Fruit fly (Drosophila melanogaster) whole organism, embryonic: ENCODE results near the gene CanB.
A peak's percentile ranks its signal among the peaks of the same experiment; 100 is the strongest.

ENCODE experiments used
- CG10147 ChIP-seq: fragments of 200-800 bp; sonication (Bioruptor generic); optimal IDR thresholded peaks from 2 replicates; lab custom pipeline; 2019; ENCODE audit warnings: missing biosample characterization, mild to moderate bottlenecking, missing genetic modification characterization, moderate library complexity
- CG1024 ChIP-seq: fragments of 200-800 bp; sonication (Bioruptor generic); IDR thresholded peaks from 2 replicates; pipeline ENCODE4 v1.3.6; 2022; ENCODE audit warnings: missing biosample characterization, missing genetic modification characterization
- CG10321 ChIP-seq: fragments of 200-800 bp; sonication (Bioruptor generic); IDR thresholded peaks from 2 replicates; pipeline ENCODE4 v1.3.6; 2022; ENCODE audit warnings: missing biosample characterization, missing genetic modification characterization
- CG10654 ChIP-seq: fragments of 200-800 bp; sonication (Bioruptor generic); optimal IDR thresholded peaks from 2 replicates; lab custom pipeline; 2016; ENCODE audit warnings: missing biosample characterization, missing genetic modification characterization
- CG11456 ChIP-seq: fragments of 200-800 bp; sonication (Bioruptor generic); IDR thresholded peaks from 3 replicates; pipeline ENCODE4 v1.3.6; 2022; ENCODE audit warnings: missing biosample characterization, missing genetic modification characterization
- CG12071 ChIP-seq: fragments of 200-800 bp; sonication (Bioruptor generic); optimal IDR thresholded peaks from 3 replicates; lab custom pipeline; 2018; ENCODE audit warnings: missing biosample characterization, mild to moderate bottlenecking, missing genetic modification characterization
- CG13624 ChIP-seq: fragments of 200-800 bp; sonication (Bioruptor generic); optimal IDR thresholded peaks from 2 replicates; lab custom pipeline; 2016; ENCODE audit warnings: missing biosample characterization, missing genetic modification characterization
- CG14860 ChIP-seq: fragments of 200-800 bp; sonication (Bioruptor generic); IDR thresholded peaks from 3 replicates; pipeline ENCODE4 v1.3.6; 2022; ENCODE audit warnings: missing biosample characterization, missing genetic modification characterization; ENCODE audit not compliant: partially characterized antibody
- CG17186 ChIP-seq: fragments of 200-800 bp; sonication (Bioruptor generic); optimal IDR thresholded peaks from 3 replicates; lab custom pipeline; 2017; ENCODE audit warnings: missing biosample characterization, missing genetic modification reagents, missing genetic modification characterization
- CG1792 ChIP-seq: fragments of 200-800 bp; sonication (Bioruptor generic); optimal IDR thresholded peaks from 2 replicates; lab custom pipeline; 2016; ENCODE audit warnings: missing biosample characterization, missing genetic modification characterization
- CG2120 ChIP-seq: fragments of 200-800 bp; sonication (Bioruptor generic); optimal IDR thresholded peaks from 3 replicates; lab custom pipeline; 2016; ENCODE audit warnings: missing biosample characterization, missing genetic modification characterization
- CG2129 ChIP-seq: fragments of 200-800 bp; sonication (Bioruptor generic); IDR thresholded peaks from 2 replicates; pipeline ENCODE4 v1.3.6; 2022; ENCODE audit warnings: missing biosample characterization, missing genetic modification characterization; ENCODE audit not compliant: partially characterized antibody
- CG2712 ChIP-seq: fragments of 200-800 bp; optimal IDR thresholded peaks from 3 replicates; lab custom pipeline; 2019; ENCODE audit warnings: missing biosample characterization, mild to moderate bottlenecking, missing genetic modification characterization, moderate library complexity
- CG30403 ChIP-seq: fragments of 200-800 bp; sonication (Bioruptor generic); optimal IDR thresholded peaks from 3 replicates; lab custom pipeline; 2016; ENCODE audit warnings: missing biosample characterization, missing genetic modification characterization
- CG31388 ChIP-seq: fragments of 200-800 bp; sonication (Bioruptor generic); optimal IDR thresholded peaks from 2 replicates; lab custom pipeline; 2016; ENCODE audit warnings: missing biosample characterization, missing genetic modification characterization
- CG4328 ChIP-seq: fragments of 200-800 bp; sonication (Bioruptor generic); optimal IDR thresholded peaks from 3 replicates; lab custom pipeline; 2017; ENCODE audit warnings: missing biosample characterization, missing genetic modification reagents, missing genetic modification characterization
- CG5180 ChIP-seq: fragments of 200-800 bp; sonication (Bioruptor generic); optimal IDR thresholded peaks from 3 replicates; lab custom pipeline; 2017; ENCODE audit warnings: missing biosample characterization, missing genetic modification characterization, mild to moderate bottlenecking, moderate library complexity, missing genetic modification reagents
- CG6765 ChIP-seq: fragments of 200-800 bp; sonication (Bioruptor generic); optimal IDR thresholded peaks from 3 replicates; lab custom pipeline; 2017; ENCODE audit warnings: missing biosample characterization, mild to moderate bottlenecking, missing genetic modification characterization
- CG8765 ChIP-seq: fragments of 200-800 bp; sonication (Bioruptor generic); IDR thresholded peaks from 2 replicates; pipeline ENCODE4 v1.3.6; 2022; ENCODE audit warnings: missing biosample characterization, missing genetic modification characterization
- CG9817 ChIP-seq: fragments of 200-800 bp; sonication (Bioruptor generic); optimal IDR thresholded peaks from 2 replicates; lab custom pipeline; 2018; ENCODE audit warnings: missing biosample characterization, mild to moderate bottlenecking, missing genetic modification characterization, moderate library complexity
- Chrac-16 ChIP-seq: fragments of 200-800 bp; sonication (Bioruptor generic); optimal IDR thresholded peaks from 3 replicates; lab custom pipeline; 2016; ENCODE audit warnings: missing biosample characterization, missing genetic modification characterization
- Fer2 ChIP-seq: fragments of 200-800 bp; sonication (Bioruptor generic); optimal IDR thresholded peaks from 2 replicates; lab custom pipeline; 2018; ENCODE audit warnings: missing biosample characterization, mild to moderate bottlenecking, missing genetic modification characterization, moderate library complexity
- HLH54F ChIP-seq: fragments of 200-800 bp; sonication (Bioruptor generic); optimal IDR thresholded peaks from 3 replicates; lab custom pipeline; 2016; ENCODE audit warnings: missing biosample characterization, missing genetic modification characterization
- Hmx ChIP-seq: fragments of 200-800 bp; sonication (Bioruptor generic); optimal IDR thresholded peaks from 2 replicates; lab custom pipeline; 2016; ENCODE audit warnings: missing biosample characterization, missing genetic modification characterization
- Hr39 ChIP-seq: fragments of >200 bp; optimal IDR thresholded peaks from 2 replicates; lab custom pipeline; 2017
- Hr78 ChIP-seq, 2 experiments: fragments of 200-800 bp in 1 of 2; fragments of >200 bp in 1 of 2; sonication (Bioruptor generic) in 1 of 2; optimal IDR thresholded peaks; 2 replicates each; lab custom pipeline; 2017 to 2019; ENCODE audit warnings: missing biosample characterization in 2 of 2, missing genetic modification characterization in 2 of 2, mild to moderate bottlenecking in 1 of 2, moderate library complexity in 1 of 2
- Ptx1 ChIP-seq: fragments of 200-800 bp; sonication (Bioruptor generic); IDR thresholded peaks from 2 replicates; pipeline ENCODE4 v1.3.6; 2022; ENCODE audit warnings: missing biosample characterization, missing genetic modification characterization
- Taf1 ChIP-seq: fragments of 200-800 bp; sonication (Bioruptor generic); IDR thresholded peaks from 2 replicates; pipeline ENCODE4 v1.3.6; 2022; ENCODE audit warnings: missing biosample characterization, missing genetic modification characterization
- ac ChIP-seq: fragments of 200-800 bp; sonication (Bioruptor generic); optimal IDR thresholded peaks from 3 replicates; lab custom pipeline; 2017; ENCODE audit warnings: missing biosample characterization, mild to moderate bottlenecking, missing genetic modification characterization
- bab2 ChIP-seq: fragments of 200-800 bp; sonication (Bioruptor generic); optimal IDR thresholded peaks from 2 replicates; lab custom pipeline; 2016; ENCODE audit warnings: missing biosample characterization, missing genetic modification characterization
- bigmax ChIP-seq: fragments of 200-800 bp; sonication (Bioruptor generic); optimal IDR thresholded peaks from 2 replicates; lab custom pipeline; 2018; ENCODE audit warnings: missing biosample characterization, mild to moderate bottlenecking, missing genetic modification characterization
- cato ChIP-seq: fragments of 200-800 bp; sonication (Bioruptor generic); optimal IDR thresholded peaks from 2 replicates; lab custom pipeline; 2016; ENCODE audit warnings: missing biosample characterization, missing genetic modification characterization, borderline replicate concordance
- cg ChIP-seq: fragments of 200-800 bp; sonication (Bioruptor generic); optimal IDR thresholded peaks from 3 replicates; lab custom pipeline; 2019; ENCODE audit warnings: missing biosample characterization, mild to moderate bottlenecking, missing genetic modification characterization, moderate library complexity
- fd96Cb ChIP-seq: fragments of 200-800 bp; sonication (Bioruptor generic); optimal IDR thresholded peaks from 2 replicates; lab custom pipeline; 2018; ENCODE audit warnings: missing biosample characterization, mild to moderate bottlenecking, missing genetic modification characterization, moderate library complexity
- gcm ChIP-seq: fragments of 200-800 bp; sonication (Bioruptor generic); optimal IDR thresholded peaks from 2 replicates; lab custom pipeline; 2019; ENCODE audit warnings: missing biosample characterization, mild to moderate bottlenecking, missing genetic modification characterization, moderate library complexity
- hb ChIP-seq: fragments of 200-800 bp; sonication (Bioruptor generic); IDR thresholded peaks from 3 replicates; pipeline ENCODE4 v1.3.6; 2022; ENCODE audit warnings: missing biosample characterization, missing genetic modification characterization; ENCODE audit not compliant: partially characterized antibody
- lab ChIP-seq: fragments of 200-800 bp; sonication (Bioruptor generic); optimal IDR thresholded peaks from 3 replicates; lab custom pipeline; 2017; ENCODE audit warnings: missing biosample characterization, missing genetic modification characterization, mild to moderate bottlenecking, moderate library complexity, missing genetic modification reagents
- nmo ChIP-seq: fragments of 200-800 bp; sonication (Bioruptor generic); optimal IDR thresholded peaks from 2 replicates; lab custom pipeline; 2018; ENCODE audit warnings: missing biosample characterization, mild to moderate bottlenecking, missing genetic modification characterization, moderate library complexity
- pan ChIP-seq, 4 experiments: fragments of >200 bp in 3 of 4; fragments of 200-800 bp in 1 of 4; sonication (Bioruptor generic) in 1 of 4; optimal IDR thresholded peaks in 3 of 4; IDR thresholded peaks in 1 of 4; 2 replicates each; pipeline versions ENCODE4 v1.3.6 to Lab custom; 2017 to 2022; ENCODE audit warnings: missing biosample characterization in 2 of 4, missing genetic modification characterization in 2 of 4, mixed read lengths in 1 of 4
- run ChIP-seq: fragments of 200-800 bp; sonication (Bioruptor generic); optimal IDR thresholded peaks from 3 replicates; lab custom pipeline; 2018; ENCODE audit warnings: missing biosample characterization, mild to moderate bottlenecking, missing genetic modification characterization
- sc ChIP-seq, 3 experiments: fragments of >200 bp in 2 of 3; fragments of 200-800 bp in 1 of 3; sonication (Bioruptor generic) in 1 of 3; optimal IDR thresholded peaks; 2 replicates in 2 of 3; 3 replicates in 1 of 3; lab custom pipeline; 2017; ENCODE audit warnings: mild to moderate bottlenecking in 1 of 3, missing biosample characterization in 1 of 3, missing genetic modification characterization in 1 of 3, missing genetic modification reagents in 1 of 3
- sima ChIP-seq: fragments of 200-800 bp; sonication (Bioruptor generic); optimal IDR thresholded peaks from 2 replicates; lab custom pipeline; 2016; ENCODE audit warnings: missing biosample characterization, missing genetic modification characterization
- ssp ChIP-seq: fragments of 200-800 bp; sonication (Bioruptor generic); IDR thresholded peaks from 2 replicates; pipeline ENCODE4 v1.3.6; 2022; ENCODE audit warnings: missing biosample characterization, missing genetic modification characterization
- stwl ChIP-seq: fragments of 200-800 bp; sonication (Bioruptor generic); optimal IDR thresholded peaks from 3 replicates; lab custom pipeline; 2018; ENCODE audit warnings: missing biosample characterization, mild to moderate bottlenecking, missing genetic modification characterization, moderate library complexity
- tll ChIP-seq, 2 experiments: fragments of 200-800 bp in 1 of 2; fragments of >200 bp in 1 of 2; sonication (Bioruptor generic) in 1 of 2; optimal IDR thresholded peaks; 2 replicates each; lab custom pipeline; 2017 to 2019; ENCODE audit warnings: missing biosample characterization in 2 of 2, missing genetic modification characterization in 2 of 2, mild to moderate bottlenecking in 1 of 2, moderate library complexity in 1 of 2
- tna ChIP-seq: fragments of 200-800 bp; sonication (Bioruptor generic); IDR thresholded peaks from 2 replicates; pipeline ENCODE4 v1.3.6; 2022; ENCODE audit warnings: missing biosample characterization, missing genetic modification characterization; ENCODE audit not compliant: partially characterized antibody
- wek ChIP-seq: fragments of 200-800 bp; sonication (Bioruptor generic); optimal IDR thresholded peaks from 3 replicates; lab custom pipeline; 2018; ENCODE audit warnings: missing biosample characterization, mild to moderate bottlenecking, missing genetic modification characterization, moderate library complexity
- yki ChIP-seq: fragments of >200 bp; optimal IDR thresholded peaks from 3 replicates; lab custom pipeline; 2018

CanB gene

DNA sequence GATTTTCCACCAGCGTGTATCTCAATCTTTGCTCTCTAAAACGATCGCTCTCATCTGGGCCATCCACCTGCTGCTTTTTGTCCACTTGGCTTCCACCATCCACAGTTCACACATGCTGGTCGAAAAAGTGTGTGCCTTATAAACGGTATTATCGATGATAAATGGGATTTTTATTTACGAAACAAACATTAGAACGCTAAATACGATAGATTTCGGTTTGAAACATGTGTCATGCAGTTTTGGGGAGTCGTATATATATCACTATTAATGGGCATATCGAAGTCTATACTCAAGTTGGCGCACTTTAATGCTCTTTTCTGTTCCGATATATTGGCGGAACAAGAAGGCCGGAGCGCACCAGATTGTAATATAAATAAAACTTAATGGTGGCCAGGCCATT, 24.7 kb downstream of the CanB start (continued):
- TF ChIP-seq pan (optimal IDR thresholded peaks at IDR 0.05; lab: Kevin White, UChicago) (no peak), pan (GFP tag; optimal IDR thresholded peaks at IDR 0.05 in 1 of 2, IDR thresholded peaks at IDR 0.05 in 1 of 2) (peak in 1 of 2 experiments; percentile 10), Ptx1 (GFP tag; lab: Robert Waterston, UW) (peak; percentile 47), hb (GFP tag; lab: Robert Waterston, UW) (no peak), CG9817 (tag; lab: Kevin White, UChicago) (no peak), CG4328 (GFP tag; lab: Kevin White, UChicago) (no peak), CG8765 (GFP tag; lab: Robert Waterston, UW) (no peak), CG14860 (no peak), CG12071 (GFP tag; lab: Kevin White, UChicago) (no peak), CG2129 (GFP tag; lab: Robert Waterston, UW) (no peak), HLH54F (GFP tag; lab: Kevin White, UChicago) (no peak), CG10321 (GFP tag; lab: Robert Waterston, UW) (no peak), CG10147 (GFP tag; lab: Kevin White, UChicago) (no peak), Chrac-16 (no peak), run (tag; lab: Kevin White, UChicago) (no peak), ssp (GFP tag; lab: Robert Waterston, UW) (no peak), CG17186 (GFP tag; lab: Kevin White, UChicago) (no peak), tll (GFP tag; optimal IDR thresholded peaks at IDR 0.05; lab: Kevin White, UChicago) (no peak), CG2120 (peak; percentile 43), Hmx (GFP tag; lab: Kevin White, UChicago) (no peak), sc (optimal IDR thresholded peaks at IDR 0.05; lab: Kevin White, UChicago) (no peak), sc (GFP tag; optimal IDR thresholded peaks at IDR 0.05; lab: Kevin White, UChicago) (no peak), CG2712 (tag; lab: Kevin White, UChicago) (peak; percentile 9), CG10654 (GFP tag; lab: Kevin White, UChicago) (no peak), ac (GFP tag; lab: Kevin White, UChicago) (no peak), tna (GFP tag; lab: Robert Waterston, UW) (no peak), CG31388 (GFP tag; lab: Kevin White, UChicago) (no peak), wek (GFP tag; lab: Kevin White, UChicago) (no peak), CG13624 (GFP tag; lab: Kevin White, UChicago) (no peak), sima (GFP tag; lab: Kevin White, UChicago) (no peak), Taf1 (GFP tag; lab: Robert Waterston, UW) (no peak), Hr39 (lab: Kevin White, UChicago) (no peak), cg (GFP tag; lab: Kevin White, UChicago) (no peak), CG30403 (GFP tag; lab: Kevin White, UChicago) (peak; percentile 8), CG6765 (no peak), gcm (no peak), yki (lab: Kevin White, UChicago) (no peak), lab (GFP tag; lab: Kevin White, UChicago) (peak; percentile 22), nmo (GFP tag; lab: Kevin White, UChicago) (peak; percentile 15), CG5180 (no peak), CG1024 (GFP tag; lab: Robert Waterston, UW) (no peak), Hr78 (GFP tag; optimal IDR thresholded peaks at IDR 0.05; lab: Kevin White, UChicago) (no peak), bab2 (no peak), stwl (no peak), CG11456 (GFP tag; lab: Robert Waterston, UW) (0 out of 3 replicates have a peak, but pooled peaks have one; percentile 33), cato (GFP tag; lab: Kevin White, UChicago) (no peak), bigmax (GFP tag; lab: Kevin White, UChicago) (no peak), fd96Cb (tag; lab: Kevin White, UChicago) (peak; percentile 0), Fer2 (no peak), CG1792 (no peak)
